Worm (Caenorhabditis elegans) whole organism, L4 larva: ENCODE data around the gene C08F8.9.

Experiments
- ZK546.5 ChIP-seq, 2 experiments: sonication (generic microtip); optimal IDR thresholded peaks; 2 replicates each; lab custom pipeline; 2017; ENCODE audit warnings: missing biosample characterization in 2 of 2, missing genetic modification characterization in 2 of 2
- attf-4 ChIP-seq: sonication (generic microtip); optimal IDR thresholded peaks from 3 replicates; lab custom pipeline; 2017; ENCODE audit warnings: missing biosample characterization, missing genetic modification characterization
- egl-27 ChIP-seq: sonication (generic microtip); optimal IDR thresholded peaks from 3 replicates; lab custom pipeline; 2017; ENCODE audit warnings: missing biosample characterization, missing genetic modification reagents, missing genetic modification characterization
- fos-1 ChIP-seq: fragments of 150-350 bp; optimal IDR thresholded peaks from 2 replicates; lab custom pipeline; 2014; ENCODE audit warnings: missing biosample characterization, missing genetic modification characterization
- lin-38 ChIP-seq: fragments of 200-800 bp; sonication (Bioruptor generic); IDR thresholded peaks from 2 replicates; pipeline ENCODE4 v1.3.6; 2022; ENCODE audit warnings: missing genetic modification reagents, missing genetic modification characterization, missing compliant biosample characterization
- madf-5 ChIP-seq, 2 experiments: fragments of 200-800 bp; sonication (Bioruptor generic); IDR thresholded peaks; 2 replicates each; pipeline ENCODE4 v1.3.6; 2022; ENCODE audit warnings: missing compliant biosample characterization in 2 of 2, missing genetic modification characterization in 2 of 2
- nhr-76 ChIP-seq: fragments of 150-350 bp; optimal IDR thresholded peaks from 2 replicates; lab custom pipeline; 2014; ENCODE audit warnings: missing biosample characterization, missing genetic modification characterization
- snpc-1.2 ChIP-seq: fragments of 200-800 bp; sonication (Bioruptor generic); IDR thresholded peaks from 2 replicates; pipeline ENCODE4 v1.3.6; 2022; ENCODE audit warnings: missing genetic modification reagents, missing genetic modification characterization, missing compliant biosample characterization
- unc-62 ChIP-seq, 3 experiments: fragments of 150-350 bp in 1 of 3; sonication (generic microtip); optimal IDR thresholded peaks in 2 of 3; peaks in 1 of 3; 1 replicate in 1 of 3; 2 replicates in 2 of 3; lab custom pipeline; 2014 to 2017; ENCODE audit warnings: missing biosample characterization in 3 of 3, missing genetic modification characterization in 3 of 3, missing genetic modification reagents in 3 of 3, missing genotype in 1 of 3
- zag-1 ChIP-seq: fragments of 150-350 bp; optimal IDR thresholded peaks from 2 replicates; lab custom pipeline; 2014; ENCODE audit warnings: missing biosample characterization, missing genetic modification characterization

- TF ChIP-seq zag-1 (tag; lab: Kevin White, UChicago) (no peak), attf-4 (tag; lab: Kevin White, UChicago) (no peak), unc-62 (GFP tag; optimal IDR thresholded peaks at IDR 0.05 in 1 of 2; lab: Kevin White, UChicago) (peak in 1 of 2 experiments; percentile 43), unc-62 (tag; optimal IDR thresholded peaks at IDR 0.05; lab: Kevin White, UChicago) (no peak), egl-27 (no peak), ZK546.5 (tag; optimal IDR thresholded peaks at IDR 0.05; lab: Kevin White, UChicago) (no peak), snpc-1.2 (GFP tag; lab: Robert Waterston, UW) (no peak), nhr-76 (tag; lab: Kevin White, UChicago) (no peak), fos-1 (tag; lab: Kevin White, UChicago) (no peak), lin-38 (GFP tag; lab: Robert Waterston, UW) (no peak), madf-5 (GFP tag; IDR thresholded peaks at IDR 0.05; lab: Robert Waterston, UW) (no peak)
Observed at ce11 chrIV:11169652-11170051, 8.7 kb downstream of the C08F8.9 start, which contains the start of gene nhr-67.
